Fruit fly (Drosophila melanogaster) whole organism, embryonic: ENCODE measurements around the gene h-cup.

Source experiments
- BEAF-32 ChIP-seq: fragments of 200-800 bp; sonication (Bioruptor generic); optimal IDR thresholded peaks from 3 replicates; lab custom pipeline; 2017; ENCODE audit warnings: missing biosample characterization, missing genetic modification characterization, mild to moderate bottlenecking, moderate library complexity, missing genetic modification reagents
- Bgb ChIP-seq: fragments of 200-800 bp; sonication (Bioruptor generic); IDR thresholded peaks from 2 replicates; pipeline ENCODE4 v1.3.6; 2022; ENCODE audit warnings: missing biosample characterization, missing genetic modification characterization; ENCODE audit not compliant: partially characterized antibody
- CG10462 ChIP-seq: fragments of 200-800 bp; sonication (Bioruptor generic); optimal IDR thresholded peaks from 2 replicates; lab custom pipeline; 2016; ENCODE audit warnings: missing biosample characterization, missing genetic modification characterization
- CG11085 ChIP-seq: fragments of 200-800 bp; sonication (Bioruptor generic); IDR thresholded peaks from 2 replicates; pipeline ENCODE4 v1.3.6; 2022; ENCODE audit warnings: missing biosample characterization, missing genetic modification characterization
- CG11093 ChIP-seq: fragments of 200-800 bp; sonication (Bioruptor generic); IDR thresholded peaks from 3 replicates; pipeline ENCODE4 v1.3.6; 2022; ENCODE audit warnings: missing biosample characterization, missing genetic modification characterization
- CG12104 ChIP-seq: fragments of 200-800 bp; sonication (Bioruptor generic); optimal IDR thresholded peaks from 3 replicates; lab custom pipeline; 2016; ENCODE audit warnings: missing biosample characterization, missing genetic modification characterization
- CG12299 ChIP-seq: fragments of 200-800 bp; sonication (Bioruptor generic); optimal IDR thresholded peaks from 2 replicates; lab custom pipeline; 2018; ENCODE audit warnings: missing biosample characterization, mild to moderate bottlenecking, missing genetic modification characterization
- CG12942 ChIP-seq: fragments of 200-800 bp; sonication (Bioruptor generic); optimal IDR thresholded peaks from 3 replicates; lab custom pipeline; 2016; ENCODE audit warnings: missing biosample characterization, missing genetic modification characterization
- CG13287 ChIP-seq: fragments of 200-800 bp; sonication (Bioruptor generic); IDR thresholded peaks from 2 replicates; pipeline ENCODE4 v1.3.6; 2022; ENCODE audit warnings: missing biosample characterization, missing genetic modification characterization; ENCODE audit not compliant: partially characterized antibody
- CG14050 ChIP-seq: fragments of 200-800 bp; sonication (Bioruptor generic); IDR thresholded peaks from 3 replicates; pipeline ENCODE4 v1.3.6; 2022; ENCODE audit warnings: missing biosample characterization, missing genetic modification characterization
- CG15479 ChIP-seq: fragments of 200-800 bp; sonication (Bioruptor generic); optimal IDR thresholded peaks from 3 replicates; lab custom pipeline; 2019; ENCODE audit warnings: missing biosample characterization, mild to moderate bottlenecking, missing genetic modification characterization, moderate library complexity
- CG15514 ChIP-seq: fragments of 200-800 bp; sonication (Bioruptor generic); optimal IDR thresholded peaks from 3 replicates; lab custom pipeline; 2017; ENCODE audit warnings: missing biosample characterization, missing genetic modification characterization, mild to moderate bottlenecking, moderate library complexity, missing genetic modification reagents
- CG16779 ChIP-seq: fragments of 200-800 bp; sonication (Bioruptor generic); IDR thresholded peaks from 2 replicates; pipeline ENCODE4 v1.3.6; 2022; ENCODE audit warnings: missing biosample characterization, missing genetic modification characterization
- CG17912 ChIP-seq: fragments of 200-800 bp; sonication (Bioruptor generic); optimal IDR thresholded peaks from 2 replicates; lab custom pipeline; 2018; ENCODE audit warnings: missing biosample characterization, mild to moderate bottlenecking, missing genetic modification characterization
- CG2120 ChIP-seq: fragments of 200-800 bp; sonication (Bioruptor generic); optimal IDR thresholded peaks from 3 replicates; lab custom pipeline; 2016; ENCODE audit warnings: missing biosample characterization, missing genetic modification characterization
- CG30431 ChIP-seq: fragments of 200-800 bp; sonication (Bioruptor generic); optimal IDR thresholded peaks from 2 replicates; lab custom pipeline; 2017; ENCODE audit warnings: missing biosample characterization, missing genetic modification characterization
- CG43689 ChIP-seq: fragments of 200-800 bp; sonication (Bioruptor generic); IDR thresholded peaks from 2 replicates; pipeline ENCODE4 v1.3.6; 2022; ENCODE audit warnings: missing biosample characterization, missing genetic modification characterization
- CG5245 ChIP-seq: fragments of 200-800 bp; sonication (Bioruptor generic); optimal IDR thresholded peaks from 3 replicates; lab custom pipeline; 2016; ENCODE audit warnings: missing biosample characterization, missing genetic modification characterization
- CG5953 ChIP-seq: fragments of 200-800 bp; sonication (Bioruptor generic); IDR thresholded peaks from 2 replicates; pipeline ENCODE4 v1.3.6; 2022; ENCODE audit warnings: missing biosample characterization, missing genetic modification characterization
- CG6272 ChIP-seq: fragments of 200-800 bp; sonication (Bioruptor generic); IDR thresholded peaks from 2 replicates; pipeline ENCODE4 v1.3.6; 2022; ENCODE audit warnings: missing biosample characterization, missing genetic modification characterization
- CHES-1-like ChIP-seq: fragments of 200-800 bp; sonication (Bioruptor generic); optimal IDR thresholded peaks from 2 replicates; lab custom pipeline; 2016; ENCODE audit warnings: missing biosample characterization, missing genetic modification characterization
- D19B ChIP-seq: fragments of 200-800 bp; sonication (Bioruptor generic); optimal IDR thresholded peaks from 2 replicates; lab custom pipeline; 2017; ENCODE audit warnings: missing biosample characterization, mild to moderate bottlenecking, missing genetic modification characterization
- Dip3 ChIP-seq: fragments of 200-800 bp; sonication (Bioruptor generic); optimal IDR thresholded peaks from 3 replicates; lab custom pipeline; 2016; ENCODE audit warnings: missing biosample characterization, missing genetic modification characterization
- Jarid2 ChIP-seq: fragments of 200-800 bp; sonication (Bioruptor generic); optimal IDR thresholded peaks from 3 replicates; lab custom pipeline; 2017; ENCODE audit warnings: mild to moderate bottlenecking, missing biosample characterization, missing genetic modification reagents, missing genetic modification characterization
- Kr ChIP-seq: fragments of 200-800 bp; sonication (Bioruptor generic); optimal IDR thresholded peaks from 2 replicates; lab custom pipeline; 2017; ENCODE audit warnings: missing biosample characterization, mild to moderate bottlenecking, missing genetic modification characterization
- MESR4 ChIP-seq: fragments of 200-800 bp; sonication (Bioruptor generic); optimal IDR thresholded peaks from 2 replicates; lab custom pipeline; 2018; ENCODE audit warnings: missing biosample characterization, mild to moderate bottlenecking, missing genetic modification characterization, moderate library complexity
- MTF-1 ChIP-seq: fragments of 200-800 bp; sonication (Bioruptor generic); optimal IDR thresholded peaks from 2 replicates; lab custom pipeline; 2018; ENCODE audit warnings: missing biosample characterization, mild to moderate bottlenecking, missing genetic modification characterization, borderline replicate concordance
- Max ChIP-seq: fragments of 200-800 bp; sonication (Bioruptor generic); optimal IDR thresholded peaks from 2 replicates; lab custom pipeline; 2016; ENCODE audit warnings: missing biosample characterization, mild to moderate bottlenecking, missing genetic modification characterization
- Med ChIP-seq: fragments of 200-800 bp; sonication (Bioruptor generic); peaks from one replicate; lab custom pipeline; 2016; ENCODE audit warnings: missing biosample characterization, missing genetic modification characterization, mild to moderate bottlenecking, inconsistent platforms, moderate library complexity
- Mrtf ChIP-seq: fragments of 200-800 bp; sonication (Bioruptor generic); IDR thresholded peaks from 3 replicates; pipeline ENCODE4 v1.3.6; 2022; ENCODE audit warnings: missing biosample characterization, missing genetic modification characterization
- bowl ChIP-seq: fragments of 200-800 bp; sonication (Bioruptor generic); IDR thresholded peaks from 2 replicates; pipeline ENCODE4 v1.3.6; 2022; ENCODE audit warnings: missing biosample characterization, missing genetic modification characterization
- crp ChIP-seq, 2 experiments: fragments of 200-800 bp; sonication (Bioruptor generic); optimal IDR thresholded peaks; 2 replicates in 1 of 2; 3 replicates in 1 of 2; lab custom pipeline; 2017; ENCODE audit warnings: missing biosample characterization in 2 of 2, missing genetic modification characterization in 2 of 2, mild to moderate bottlenecking in 1 of 2, moderate library complexity in 1 of 2
- dysf ChIP-seq: fragments of 200-800 bp; sonication (Bioruptor generic); IDR thresholded peaks from 3 replicates; pipeline ENCODE4 v1.3.6; 2022; ENCODE audit warnings: missing biosample characterization, missing genetic modification characterization
- gcm ChIP-seq: fragments of 200-800 bp; sonication (Bioruptor generic); optimal IDR thresholded peaks from 2 replicates; lab custom pipeline; 2019; ENCODE audit warnings: missing biosample characterization, mild to moderate bottlenecking, missing genetic modification characterization, moderate library complexity
- gt ChIP-seq: fragments of 200-800 bp; sonication (Bioruptor generic); IDR thresholded peaks from 2 replicates; pipeline ENCODE4 v1.3.6; 2022; ENCODE audit warnings: missing biosample characterization, missing genetic modification characterization
- hb ChIP-seq: fragments of 200-800 bp; sonication (Bioruptor generic); IDR thresholded peaks from 3 replicates; pipeline ENCODE4 v1.3.6; 2022; ENCODE audit warnings: missing biosample characterization, missing genetic modification characterization; ENCODE audit not compliant: partially characterized antibody
- ken ChIP-seq: fragments of 200-800 bp; sonication (Bioruptor generic); IDR thresholded peaks from 3 replicates; pipeline ENCODE4 v1.3.6; 2022; ENCODE audit warnings: missing biosample characterization, missing genetic modification characterization
- lilli ChIP-seq: fragments of 200-800 bp; sonication (Bioruptor generic); optimal IDR thresholded peaks from 3 replicates; lab custom pipeline; 2016; ENCODE audit warnings: missing biosample characterization, missing genetic modification characterization
- oc ChIP-seq: fragments of 200-800 bp; sonication (Bioruptor generic); optimal IDR thresholded peaks from 2 replicates; lab custom pipeline; 2018; ENCODE audit warnings: missing biosample characterization, mild to moderate bottlenecking, missing genetic modification characterization, moderate library complexity
- onecut ChIP-seq: fragments of 200-800 bp; sonication (Bioruptor generic); IDR thresholded peaks from 2 replicates; pipeline ENCODE4 v1.3.6; 2022; ENCODE audit warnings: missing biosample characterization, missing genetic modification characterization
- pan ChIP-seq, 4 experiments: fragments of >200 bp in 3 of 4; fragments of 200-800 bp in 1 of 4; sonication (Bioruptor generic) in 1 of 4; optimal IDR thresholded peaks in 3 of 4; IDR thresholded peaks in 1 of 4; 2 replicates each; pipeline versions ENCODE4 v1.3.6 to Lab custom; 2017 to 2022; ENCODE audit warnings: missing biosample characterization in 2 of 4, missing genetic modification characterization in 2 of 4, mixed read lengths in 1 of 4
- pfk ChIP-seq: fragments of 200-800 bp; sonication (Bioruptor generic); optimal IDR thresholded peaks from 2 replicates; lab custom pipeline; 2018; ENCODE audit warnings: missing biosample characterization, mild to moderate bottlenecking, missing genetic modification characterization, moderate library complexity
- prd ChIP-seq, 3 experiments: fragments of >200 bp in 2 of 3; fragments of 200-800 bp in 1 of 3; sonication (Bioruptor generic) in 1 of 3; optimal IDR thresholded peaks in 2 of 3; IDR thresholded peaks in 1 of 3; 2 replicates in 2 of 3; 3 replicates in 1 of 3; pipeline versions ENCODE4 v1.3.6 to Lab custom; 2017 to 2022; ENCODE audit warnings: missing biosample characterization in 1 of 3, missing genetic modification characterization in 1 of 3
- sc ChIP-seq, 3 experiments: fragments of >200 bp in 2 of 3; fragments of 200-800 bp in 1 of 3; sonication (Bioruptor generic) in 1 of 3; optimal IDR thresholded peaks; 2 replicates in 2 of 3; 3 replicates in 1 of 3; lab custom pipeline; 2017; ENCODE audit warnings: mild to moderate bottlenecking in 1 of 3, missing biosample characterization in 1 of 3, missing genetic modification characterization in 1 of 3, missing genetic modification reagents in 1 of 3
- slou ChIP-seq: fragments of 200-800 bp; sonication (Bioruptor generic); optimal IDR thresholded peaks from 3 replicates; lab custom pipeline; 2016; ENCODE audit warnings: missing biosample characterization, missing genetic modification characterization
- slp2 ChIP-seq: fragments of 200-800 bp; sonication (Bioruptor generic); optimal IDR thresholded peaks from 2 replicates; lab custom pipeline; 2016; ENCODE audit warnings: missing biosample characterization, missing genetic modification characterization
- ssp ChIP-seq: fragments of 200-800 bp; sonication (Bioruptor generic); IDR thresholded peaks from 2 replicates; pipeline ENCODE4 v1.3.6; 2022; ENCODE audit warnings: missing biosample characterization, missing genetic modification characterization
- ttk ChIP-seq: fragments of 200-800 bp; sonication (Bioruptor generic); IDR thresholded peaks from 2 replicates; pipeline ENCODE4 v2.1.2; 2022; ENCODE audit warnings: missing biosample characterization, missing genetic modification characterization
- wor ChIP-seq: fragments of 200-800 bp; sonication (Bioruptor generic); IDR thresholded peaks from 2 replicates; pipeline ENCODE4 v1.3.6; 2022; ENCODE audit warnings: missing biosample characterization, missing genetic modification characterization

The h-cup gene

DNA sequence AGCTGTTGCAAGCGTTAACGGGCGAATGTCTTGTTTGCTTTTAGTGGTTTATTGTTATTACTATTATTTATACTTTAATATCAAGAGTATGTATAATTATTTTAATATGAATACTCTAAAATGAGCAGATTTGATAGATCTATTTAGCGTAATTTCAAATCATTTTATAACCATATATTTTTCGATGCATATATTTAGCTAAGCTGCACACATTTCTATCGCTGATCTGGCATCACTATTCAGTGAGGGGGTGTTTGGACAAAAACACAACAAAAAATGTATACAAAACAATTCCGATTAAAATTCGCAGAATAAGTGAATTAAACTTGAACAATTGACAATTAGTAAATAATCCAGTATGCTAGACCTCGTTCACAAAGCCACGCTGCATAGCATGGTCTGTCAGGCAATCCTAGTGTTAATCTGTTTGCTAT, 31.7 kb downstream of the h-cup start, which contains the start of the genes Trs33 and Tmtc4 (continued):
- TF ChIP-seq CG12104 (GFP tag; lab: Kevin White, UChicago) = peak; percentile 21
- TF ChIP-seq ttk = no peak
- peak; percentile 25 for TF ChIP-seq BEAF-32 (GFP tag; lab: Kevin White, UChicago)
- no peak for TF ChIP-seq CG5953 (GFP tag; lab: Robert Waterston, UW)
- TF ChIP-seq CG10462 = no peak
- no peak for TF ChIP-seq slp2 (GFP tag; lab: Kevin White, UChicago)
- no peak for TF ChIP-seq slou (GFP tag; lab: Kevin White, UChicago)
- TF ChIP-seq Max (GFP tag; lab: Kevin White, UChicago) = no peak
- no peak for TF ChIP-seq Jarid2
- TF ChIP-seq bowl = no peak
- no peak for TF ChIP-seq pan (optimal IDR thresholded peaks at IDR 0.05; lab: Kevin White, UChicago)
- no peak for TF ChIP-seq pan (GFP tag; optimal IDR thresholded peaks at IDR 0.05 in 1 of 2, IDR thresholded peaks at IDR 0.05 in 1 of 2)
- no peak for TF ChIP-seq Bgb (GFP tag; lab: Robert Waterston, UW)
- TF ChIP-seq D19B (GFP tag; lab: Kevin White, UChicago) = no peak
- TF ChIP-seq CG15514 (GFP tag; lab: Kevin White, UChicago) = peak; percentile 61
- no peak for TF ChIP-seq CG12942 (GFP tag; lab: Kevin White, UChicago)
- TF ChIP-seq pfk (GFP tag; lab: Kevin White, UChicago) = no peak
- no peak for TF ChIP-seq CG5245
- no peak for TF ChIP-seq onecut
- no peak for TF ChIP-seq CG30431
- TF ChIP-seq CG2120 (GFP tag; lab: Kevin White, UChicago) = peak; percentile 56
- TF ChIP-seq prd (optimal IDR thresholded peaks at IDR 0.05; lab: Kevin White, UChicago) = no peak
- no peak for TF ChIP-seq prd (GFP tag; IDR thresholded peaks at IDR 0.05; lab: Robert Waterston, UW)
- no peak; the same call in 1 of the 2 replicates for TF ChIP-seq CG13287 (GFP tag; lab: Robert Waterston, UW)
- no peak for TF ChIP-seq CG11093 (GFP tag; lab: Robert Waterston, UW)
- TF ChIP-seq lilli (GFP tag; lab: Kevin White, UChicago) = peak; percentile 16
- no peak for TF ChIP-seq CG15479
- TF ChIP-seq CHES-1-like (GFP tag; lab: Kevin White, UChicago) = no peak
- no peak for TF ChIP-seq CG43689 (GFP tag; lab: Robert Waterston, UW)
- TF ChIP-seq MESR4 = peak; percentile 32
- TF ChIP-seq CG6272 (GFP tag; lab: Robert Waterston, UW) = no peak
- TF ChIP-seq wor (GFP tag; lab: Robert Waterston, UW) = no peak
- TF ChIP-seq Dip3 (GFP tag; lab: Kevin White, UChicago) = no peak
- peak; percentile 8 for TF ChIP-seq CG12299 (tag; lab: Kevin White, UChicago)
- TF ChIP-seq CG17912 = no peak
- TF ChIP-seq CG11085 = no peak
- TF ChIP-seq hb (GFP tag; lab: Robert Waterston, UW) = no peak
- peak in 1 of 2 experiments; percentile 89 for TF ChIP-seq crp (GFP tag; optimal IDR thresholded peaks at IDR 0.05; lab: Kevin White, UChicago)
- no peak for TF ChIP-seq ssp
- TF ChIP-seq Med (GFP tag; lab: Kevin White, UChicago) = peak; percentile 76
- TF ChIP-seq sc (optimal IDR thresholded peaks at IDR 0.05; lab: Kevin White, UChicago) = no peak
- no peak for TF ChIP-seq sc (GFP tag; optimal IDR thresholded peaks at IDR 0.05; lab: Kevin White, UChicago)
- no peak for TF ChIP-seq ken (GFP tag; lab: Robert Waterston, UW)
- no peak for TF ChIP-seq Kr (GFP tag; lab: Kevin White, UChicago)
- no peak for TF ChIP-seq CG16779 (GFP tag; lab: Robert Waterston, UW)
- no peak for TF ChIP-seq Mrtf
- TF ChIP-seq gt (GFP tag; lab: Robert Waterston, UW) = no peak
- TF ChIP-seq gcm (GFP tag; lab: Kevin White, UChicago) = peak; percentile 48
- TF ChIP-seq CG14050 (GFP tag; lab: Robert Waterston, UW) = no peak
- peak; percentile 46 for TF ChIP-seq oc (tag; lab: Kevin White, UChicago)
- no peak for TF ChIP-seq dysf (GFP tag; lab: Robert Waterston, UW)
- no peak for TF ChIP-seq MTF-1 (GFP tag; lab: Kevin White, UChicago)
